Worm (Caenorhabditis elegans) whole organism, L1 larva: ENCODE results near the gene F26F4.2.

ENCODE experiments used
- aly-2 ChIP-seq: fragments of 150-350 bp; optimal IDR thresholded peaks from 2 replicates; lab custom pipeline; 2014; ENCODE audit warnings: missing biosample characterization, missing genetic modification characterization
- ama-1 ChIP-seq: fragments of 150-350 bp; optimal IDR thresholded peaks from 2 replicates; lab custom pipeline; 2014
- blmp-1 ChIP-seq: fragments of 150-350 bp; optimal IDR thresholded peaks from 2 replicates; lab custom pipeline; 2014; ENCODE audit warnings: missing biosample characterization, missing genetic modification characterization
- ceh-63 ChIP-seq: fragments of 200-800 bp; sonication (Bioruptor generic); optimal IDR thresholded peaks from 2 replicates; lab custom pipeline; 2018; ENCODE audit warnings: mild to moderate bottlenecking, missing genetic modification characterization, missing compliant biosample characterization
- ceh-8 ChIP-seq: fragments of 200-800 bp; sonication (Bioruptor generic); optimal IDR thresholded peaks from 2 replicates; lab custom pipeline; 2018; ENCODE audit warnings: mild to moderate bottlenecking, missing genetic modification characterization, moderate library complexity, missing compliant biosample characterization
- ceh-82 ChIP-seq, 3 experiments: fragments of 150-350 bp in 1 of 3; sonication (generic microtip) in 2 of 3; optimal IDR thresholded peaks; 2 replicates each; lab custom pipeline; 2014 to 2017; ENCODE audit warnings: missing biosample characterization in 3 of 3, missing genetic modification characterization in 3 of 3
- ces-1 ChIP-seq: fragments of 150-350 bp; optimal IDR thresholded peaks from 2 replicates; lab custom pipeline; 2014; ENCODE audit warnings: missing biosample characterization, missing genetic modification reagents, missing genetic modification characterization
- efl-1 ChIP-seq, 4 experiments: fragments of 150-350 bp; optimal IDR thresholded peaks in 3 of 4; peaks in 1 of 4; 1 replicate in 1 of 4; 2 replicates in 3 of 4; lab custom pipeline; 2014; ENCODE audit warnings: missing biosample characterization in 2 of 4, missing genetic modification characterization in 2 of 4, missing genetic modification reagents in 2 of 4
- efl-3 ChIP-seq: fragments of 200-800 bp; sonication (Bioruptor generic); optimal IDR thresholded peaks from 2 replicates; lab custom pipeline; 2018; ENCODE audit warnings: mild to moderate bottlenecking, missing genetic modification characterization, missing compliant biosample characterization
- elt-2 ChIP-seq: sonication (generic microtip); optimal IDR thresholded peaks from 2 replicates; lab custom pipeline; 2016; ENCODE audit warnings: missing genetic modification characterization, mild to moderate bottlenecking, inconsistent platforms, missing compliant biosample characterization, missing genetic modification reagents
- elt-3 ChIP-seq, 6 experiments: fragments of 150-350 bp in 1 of 6; sonication (generic microtip); optimal IDR thresholded peaks; 2 replicates each; lab custom pipeline; 2017 to 2018; ENCODE audit warnings: missing biosample characterization in 6 of 6, missing genetic modification characterization in 6 of 6, inconsistent platforms in 1 of 6
- fos-1 ChIP-seq: fragments of 150-350 bp; optimal IDR thresholded peaks from 2 replicates; lab custom pipeline; 2014; ENCODE audit warnings: missing biosample characterization, missing genetic modification characterization
- grh-1 ChIP-seq: fragments of 200-800 bp; sonication (Bioruptor generic); IDR thresholded peaks from 2 replicates; pipeline ENCODE4 v1.3.6; 2022; ENCODE audit warnings: missing genetic modification reagents, missing genetic modification characterization, missing compliant biosample characterization
- hpl-2 ChIP-seq: fragments of 150-350 bp; optimal IDR thresholded peaks from 2 replicates; lab custom pipeline; 2014; ENCODE audit warnings: missing biosample characterization, missing genetic modification reagents, missing genetic modification characterization
- irx-1 ChIP-seq: sonication (generic microtip); optimal IDR thresholded peaks from 2 replicates; lab custom pipeline; 2016; ENCODE audit warnings: missing genetic modification characterization, missing compliant biosample characterization
- isw-1 ChIP-seq: fragments of 200-800 bp; sonication (Bioruptor generic); IDR thresholded peaks from 2 replicates; pipeline ENCODE4 v1.3.6; 2022; ENCODE audit warnings: missing genetic modification characterization, missing compliant biosample characterization
- jun-1 ChIP-seq: fragments of 150-350 bp; optimal IDR thresholded peaks from 2 replicates; lab custom pipeline; 2014; ENCODE audit warnings: missing biosample characterization, missing genetic modification reagents, missing genetic modification characterization
- lin-14 ChIP-seq: fragments of 200-800 bp; sonication (Bioruptor generic); optimal IDR thresholded peaks from 2 replicates; lab custom pipeline; 2018; ENCODE audit warnings: mild to moderate bottlenecking, missing genetic modification characterization, moderate library complexity, missing compliant biosample characterization
- lin-15B ChIP-seq: fragments of 150-350 bp; sonication (generic microtip); optimal IDR thresholded peaks from 3 replicates; lab custom pipeline; 2014; ENCODE audit warnings: missing biosample characterization, missing genetic modification characterization
- lin-35 ChIP-seq, 2 experiments: fragments of 150-350 bp; optimal IDR thresholded peaks; 2 replicates each; lab custom pipeline; 2014; ENCODE audit warnings: missing biosample characterization in 2 of 2, missing genetic modification characterization in 2 of 2, missing genetic modification reagents in 2 of 2
- mab-9 ChIP-seq: fragments of 200-800 bp; sonication (Bioruptor generic); IDR thresholded peaks from 2 replicates; pipeline ENCODE4 v1.3.6; 2022; ENCODE audit warnings: missing genetic modification reagents, missing genetic modification characterization, missing compliant biosample characterization
- nhr-237 ChIP-seq: fragments of 150-350 bp; optimal IDR thresholded peaks from 2 replicates; lab custom pipeline; 2014; ENCODE audit warnings: missing biosample characterization, missing genetic modification characterization
- nhr-47 ChIP-seq: sonication (generic microtip); optimal IDR thresholded peaks from 2 replicates; lab custom pipeline; 2016; ENCODE audit warnings: mild to moderate bottlenecking, missing genetic modification characterization, moderate library complexity, missing compliant biosample characterization
- nhr-71 ChIP-seq: sonication (generic microtip); optimal IDR thresholded peaks from 2 replicates; lab custom pipeline; 2016; ENCODE audit warnings: mild to moderate bottlenecking, missing genetic modification characterization, moderate library complexity, missing compliant biosample characterization
- nhr-76 ChIP-seq: sonication (generic microtip); optimal IDR thresholded peaks from 2 replicates; lab custom pipeline; 2017; ENCODE audit warnings: missing biosample characterization, missing genetic modification characterization
- nhr-85 ChIP-seq: sonication (generic microtip); peaks from one replicate; lab custom pipeline; 2016; ENCODE audit warnings: missing genetic modification characterization, inconsistent platforms, missing compliant biosample characterization
- rnt-1 ChIP-seq: sonication (generic microtip); optimal IDR thresholded peaks from 2 replicates; lab custom pipeline; 2016; ENCODE audit warnings: mild to moderate bottlenecking, missing genetic modification characterization, moderate library complexity, missing compliant biosample characterization
- skn-1 ChIP-seq: fragments of 150-350 bp; optimal IDR thresholded peaks from 2 replicates; lab custom pipeline; 2014; ENCODE audit warnings: missing biosample characterization, missing genetic modification characterization
- sptf-1 ChIP-seq: fragments of 150-350 bp; optimal IDR thresholded peaks from 2 replicates; lab custom pipeline; 2014; ENCODE audit warnings: missing biosample characterization, missing genetic modification characterization
- unc-130 ChIP-seq: fragments of 150-350 bp; optimal IDR thresholded peaks from 2 replicates; lab custom pipeline; 2017; ENCODE audit warnings: missing biosample characterization, missing genetic modification characterization, inconsistent platforms
- unc-30 ChIP-seq: sonication (generic microtip); optimal IDR thresholded peaks from 2 replicates; lab custom pipeline; 2017; ENCODE audit warnings: missing biosample characterization, missing genetic modification characterization
- unc-62 ChIP-seq: fragments of 150-350 bp; optimal IDR thresholded peaks from 2 replicates; lab custom pipeline; 2014; ENCODE audit warnings: missing biosample characterization, missing genetic modification reagents, missing genetic modification characterization

Gene F26F4.2

ce11 chrIII:4879445-4879844, 31.6 kb upstream of the F26F4.2 start, which contains the start of gene C35D10.1:
C35D10.1 (plus strand) TSS chrIII:4879745.
- TF ChIP-seq ceh-82 (tag; optimal IDR thresholded peaks at IDR 0.05; lab: Kevin White, UChicago) (no peak), efl-1 (optimal IDR thresholded peaks at IDR 0.05; lab: Kevin White, UChicago) (no peak), efl-1 (GFP tag; optimal IDR thresholded peaks at IDR 0.05 in 1 of 2; lab: Kevin White, UChicago) (peak in 1 of 2 experiments; percentile 74), grh-1 (no peak)

ce11 chrIII:4881955-4882354, 29.1 kb upstream of the F26F4.2 start:
- TF ChIP-seq skn-1 (tag; lab: Kevin White, UChicago) (no peak), elt-2 (tag; lab: Kevin White, UChicago) (peak; percentile 55), efl-1 (optimal IDR thresholded peaks at IDR 0.05; lab: Kevin White, UChicago) (no peak), efl-1 (GFP tag; optimal IDR thresholded peaks at IDR 0.05 in 1 of 2; lab: Kevin White, UChicago) (peak in 1 of 2 experiments; percentile 70)

- TF ChIP-seq efl-3 (GFP tag; lab: Kevin White, UChicago), result no peak
- peak; percentile 40 for TF ChIP-seq elt-2 (tag; lab: Kevin White, UChicago)
- peak; percentile 29 for TF ChIP-seq jun-1 (tag; lab: Kevin White, UChicago)
Measured at ce11 chrIII:4883429-4883828, 27.6 kb upstream of the F26F4.2 start, which contains the start of gene clec-5. clec-5 (minus strand) TSS chrIII:4883606.

- TF ChIP-seq skn-1 (tag; lab: Kevin White, UChicago) (no peak), elt-2 (tag; lab: Kevin White, UChicago) (peak; percentile 51)
Measured at ce11 chrIII:4887291-4887690, 23.8 kb upstream of the F26F4.2 start, which contains the start of gene clec-6. clec-6 (minus strand) TSS chrIII:4887444.

ce11 chrIII:4890997-4891396, 20.1 kb upstream of the F26F4.2 start, which contains the start of gene F26F4.5:
F26F4.5 (minus strand) TSS chrIII:4891252.
- TF ChIP-seq nhr-47 (tag; lab: Kevin White, UChicago) (no peak), nhr-237 (tag; lab: Kevin White, UChicago) (no peak), blmp-1 (tag; lab: Kevin White, UChicago) (no peak), nhr-76 (tag; lab: Kevin White, UChicago) (no peak)
- TF ChIP-seq, all 84 proteins: peak for 0

ce11 chrIII:4893540-4893939, 17.5 kb upstream of the F26F4.2 start, which contains the start of gene F26F4.6:
F26F4.6 (minus strand) TSS chrIII:4893640.
- TF ChIP-seq ama-1 (lab: Kevin White, UChicago) (no peak), aly-2 (tag; lab: Kevin White, UChicago) (peak; percentile 18), rnt-1 (tag; lab: Kevin White, UChicago) (no peak), lin-35 (GFP tag; optimal IDR thresholded peaks at IDR 0.05; lab: Kevin White, UChicago) (peak in 1 of 2 experiments; percentile 15), irx-1 (tag; lab: Kevin White, UChicago) (no peak)

ce11 chrIII:4895313-4895712, 15.7 kb upstream of the F26F4.2 start:
- TF ChIP-seq aly-2 (tag; lab: Kevin White, UChicago) (peak; percentile 33), elt-3 (tag; optimal IDR thresholded peaks at IDR 0.05; lab: Kevin White, UChicago) (no peak), efl-1 (optimal IDR thresholded peaks at IDR 0.05; lab: Kevin White, UChicago) (no peak), efl-1 (GFP tag; optimal IDR thresholded peaks at IDR 0.05 in 1 of 2; lab: Kevin White, UChicago) (peak in 1 of 2 experiments; percentile 83)

- no peak for TF ChIP-seq efl-1 (optimal IDR thresholded peaks at IDR 0.05; lab: Kevin White, UChicago)
- TF ChIP-seq efl-1 (GFP tag; optimal IDR thresholded peaks at IDR 0.05 in 1 of 2; lab: Kevin White, UChicago), result peak in 1 of 2 experiments; percentile 84
- TF ChIP-seq fos-1 (tag; lab: Kevin White, UChicago), result no peak
- TF ChIP-seq nhr-85 (tag; lab: Kevin White, UChicago), result peak; percentile 41
- peak in 1 of 2 experiments; percentile 5 for TF ChIP-seq lin-35 (GFP tag; optimal IDR thresholded peaks at IDR 0.05; lab: Kevin White, UChicago)
- no peak for TF ChIP-seq sptf-1 (tag; lab: Kevin White, UChicago)
- no peak for TF ChIP-seq lin-15B (tag; lab: Kevin White, UChicago)
Measured at ce11 chrIII:4899035-4899578, 11.9 kb upstream of the F26F4.2 start, which contains the start of gene nhl-2. nhl-2 (minus strand) TSS chrIII:4899085.

ce11 chrIII:4899728-4900127, 11.3 kb upstream of the F26F4.2 start:
- TF ChIP-seq lin-14 (peak; percentile 100), hpl-2 (GFP tag; lab: Kevin White, UChicago) (peak; percentile 95), fos-1 (tag; lab: Kevin White, UChicago) (peak; percentile 97), unc-30 (tag; lab: Kevin White, UChicago) (no peak), ces-1 (peak; percentile 69), mab-9 (GFP tag; lab: Robert Waterston, UW) (peak; percentile 98), blmp-1 (tag; lab: Kevin White, UChicago) (peak; percentile 100), isw-1 (peak; percentile 98), nhr-47 (tag; lab: Kevin White, UChicago) (peak; percentile 100), ceh-8 (GFP tag; lab: Kevin White, UChicago) (peak; percentile 99), ceh-82 (tag; optimal IDR thresholded peaks at IDR 0.05; lab: Kevin White, UChicago) (peak; percentile 95 to 98 (median 97)), unc-130 (tag; lab: Kevin White, UChicago) (peak; percentile 97), unc-62 (GFP tag; lab: Kevin White, UChicago) (no peak), ceh-63 (GFP tag; lab: Kevin White, UChicago) (peak; percentile 92), nhr-71 (tag; lab: Kevin White, UChicago) (peak; percentile 100)
